Worm (Caenorhabditis elegans) whole organism, L2 larva: ENCODE results near the gene yap-1.

Source experiments
- C34F6.9 ChIP-seq: fragments of 150-350 bp; optimal IDR thresholded peaks from 2 replicates; lab custom pipeline; 2014; ENCODE audit warnings: missing biosample characterization, missing genetic modification characterization
- F13H6.1 ChIP-seq: sonication (generic microtip); optimal IDR thresholded peaks from 2 replicates; lab custom pipeline; 2016; ENCODE audit warnings: missing genetic modification characterization, missing compliant biosample characterization
- R02D3.7 ChIP-seq: fragments of 150-350 bp; optimal IDR thresholded peaks from 2 replicates; lab custom pipeline; 2014; ENCODE audit warnings: missing biosample characterization, missing genetic modification characterization
- ZK546.5 ChIP-seq: sonication (generic microtip); optimal IDR thresholded peaks from 2 replicates; lab custom pipeline; 2017; ENCODE audit warnings: missing biosample characterization, missing genetic modification characterization
- alr-1 ChIP-seq: fragments of 150-350 bp; optimal IDR thresholded peaks from 2 replicates; lab custom pipeline; 2014; ENCODE audit warnings: missing biosample characterization, missing genetic modification characterization
- aly-2 ChIP-seq: fragments of 150-350 bp; optimal IDR thresholded peaks from 2 replicates; lab custom pipeline; 2014; ENCODE audit warnings: missing biosample characterization, missing genetic modification characterization
- ama-1 ChIP-seq: fragments of 150-350 bp; optimal IDR thresholded peaks from 2 replicates; lab custom pipeline; 2018; ENCODE audit warnings: inconsistent platforms
- blmp-1 ChIP-seq: sonication (generic microtip); optimal IDR thresholded peaks from 2 replicates; lab custom pipeline; 2017; ENCODE audit warnings: missing genetic modification characterization, mild to moderate bottlenecking, missing compliant biosample characterization, antibody characterized with exemption, moderate library complexity; ENCODE audit not compliant: insufficient read depth
- ceh-16 ChIP-seq: fragments of 150-350 bp; optimal IDR thresholded peaks from 2 replicates; lab custom pipeline; 2014; ENCODE audit warnings: missing biosample characterization, missing genetic modification characterization
- ceh-82 ChIP-seq: fragments of 150-350 bp; optimal IDR thresholded peaks from 2 replicates; lab custom pipeline; 2014; ENCODE audit warnings: missing biosample characterization, missing genetic modification characterization
- egl-27 ChIP-seq: sonication (generic microtip); optimal IDR thresholded peaks from 3 replicates; lab custom pipeline; 2017; ENCODE audit warnings: missing biosample characterization, missing genetic modification reagents, missing genetic modification characterization
- elt-1 ChIP-seq: fragments of 150-350 bp; optimal IDR thresholded peaks from 2 replicates; lab custom pipeline; 2014; ENCODE audit warnings: missing biosample characterization, missing genetic modification characterization
- elt-3 ChIP-seq: sonication (generic microtip); optimal IDR thresholded peaks from 2 replicates; lab custom pipeline; 2017; ENCODE audit warnings: missing biosample characterization, missing genetic modification characterization
- fos-1 ChIP-seq: fragments of 150-350 bp; optimal IDR thresholded peaks from 2 replicates; lab custom pipeline; 2014; ENCODE audit warnings: missing biosample characterization, missing genetic modification characterization
- gmeb-1 ChIP-seq: fragments of 150-350 bp; optimal IDR thresholded peaks from 2 replicates; lab custom pipeline; 2014; ENCODE audit warnings: missing biosample characterization, missing genetic modification characterization
- lin-11 ChIP-seq: fragments of 150-350 bp; sonication (generic microtip); optimal IDR thresholded peaks from 2 replicates; lab custom pipeline; 2014; ENCODE audit warnings: missing biosample characterization, missing genetic modification characterization, inconsistent platforms, mixed read lengths
- lin-13 ChIP-seq: fragments of 150-350 bp; optimal IDR thresholded peaks from 2 replicates; lab custom pipeline; 2014; ENCODE audit warnings: missing biosample characterization, missing genetic modification reagents, missing genetic modification characterization
- lin-39 ChIP-seq: fragments of 150-350 bp; optimal IDR thresholded peaks from 2 replicates; lab custom pipeline; 2014; ENCODE audit warnings: missing biosample characterization, missing genetic modification reagents, missing genetic modification characterization
- lsy-2 ChIP-seq, 2 experiments: fragments of 150-350 bp in 1 of 2; sonication (generic microtip) in 1 of 2; optimal IDR thresholded peaks; 2 replicates each; lab custom pipeline; 2014 to 2017; ENCODE audit warnings: missing biosample characterization in 2 of 2, missing genetic modification characterization in 2 of 2
- mab-5 ChIP-seq: fragments of 150-350 bp; optimal IDR thresholded peaks from 2 replicates; lab custom pipeline; 2014; ENCODE audit warnings: missing biosample characterization, missing genetic modification characterization
- mbf-1 ChIP-seq: sonication (generic microtip); optimal IDR thresholded peaks from 2 replicates; lab custom pipeline; 2017; ENCODE audit warnings: missing biosample characterization, missing genetic modification characterization
- mdl-1 ChIP-seq, 2 experiments: fragments of 150-350 bp in 1 of 2; sonication (generic microtip) in 1 of 2; optimal IDR thresholded peaks; 2 replicates each; lab custom pipeline; 2017; ENCODE audit warnings: missing biosample characterization in 2 of 2, missing genetic modification characterization in 2 of 2
- nhr-11 ChIP-seq: fragments of 150-350 bp; optimal IDR thresholded peaks from 2 replicates; lab custom pipeline; 2014; ENCODE audit warnings: missing biosample characterization, missing genetic modification characterization
- nhr-12 ChIP-seq: fragments of 150-350 bp; optimal IDR thresholded peaks from 2 replicates; lab custom pipeline; 2014; ENCODE audit warnings: missing biosample characterization, missing genetic modification characterization
- nhr-23 ChIP-seq: fragments of 150-350 bp; optimal IDR thresholded peaks from 2 replicates; lab custom pipeline; 2014; ENCODE audit warnings: missing biosample characterization, missing genetic modification reagents, missing genetic modification characterization
- nhr-237 ChIP-seq: fragments of 150-350 bp; optimal IDR thresholded peaks from 2 replicates; lab custom pipeline; 2014; ENCODE audit warnings: missing biosample characterization, missing genetic modification characterization
- nhr-77 ChIP-seq: fragments of 150-350 bp; optimal IDR thresholded peaks from 2 replicates; lab custom pipeline; 2014; ENCODE audit warnings: missing biosample characterization, missing genetic modification characterization
- sem-4 ChIP-seq: fragments of 150-350 bp; optimal IDR thresholded peaks from 2 replicates; lab custom pipeline; 2014; ENCODE audit warnings: missing biosample characterization, missing genetic modification reagents, missing genetic modification characterization
- sma-3 ChIP-seq: sonication (generic microtip); optimal IDR thresholded peaks from 2 replicates; lab custom pipeline; 2016; ENCODE audit warnings: missing genetic modification reagents, missing genetic modification characterization, missing compliant biosample characterization
- sma-9 ChIP-seq, 2 experiments: fragments of 150-350 bp in 1 of 2; sonication (generic microtip) in 1 of 2; optimal IDR thresholded peaks; 2 replicates each; lab custom pipeline; 2014 to 2016; ENCODE audit warnings: missing genetic modification characterization in 2 of 2, mild to moderate bottlenecking in 1 of 2, missing biosample characterization in 1 of 2, missing compliant biosample characterization in 1 of 2, missing genetic modification reagents in 1 of 2, moderate library complexity in 1 of 2
- unc-39 ChIP-seq: fragments of 150-350 bp; optimal IDR thresholded peaks from 2 replicates; lab custom pipeline; 2014; ENCODE audit warnings: missing biosample characterization, missing genetic modification characterization
- unc-55 ChIP-seq: fragments of 150-350 bp; sonication (generic microtip); optimal IDR thresholded peaks from 3 replicates; lab custom pipeline; 2014; ENCODE audit warnings: missing biosample characterization, missing genetic modification reagents, missing genetic modification characterization
- unc-62 ChIP-seq: fragments of 150-350 bp; optimal IDR thresholded peaks from 2 replicates; lab custom pipeline; 2014; ENCODE audit warnings: missing biosample characterization, missing genetic modification reagents, missing genetic modification characterization
- zag-1 ChIP-seq: fragments of 150-350 bp; optimal IDR thresholded peaks from 2 replicates; lab custom pipeline; 2014; ENCODE audit warnings: missing biosample characterization, missing genetic modification characterization
- ztf-1 ChIP-seq: fragments of 200-800 bp; sonication (Bioruptor generic); conservative IDR thresholded peaks from 2 replicates; pipeline ENCODE4 v1.3.6; 2022; ENCODE audit warnings: missing genetic modification characterization, missing compliant biosample characterization
- ztf-11 ChIP-seq: sonication (generic microtip); optimal IDR thresholded peaks from 2 replicates; lab custom pipeline; 2017; ENCODE audit warnings: missing biosample characterization, missing genetic modification characterization

yap-1 gene

DNA sequence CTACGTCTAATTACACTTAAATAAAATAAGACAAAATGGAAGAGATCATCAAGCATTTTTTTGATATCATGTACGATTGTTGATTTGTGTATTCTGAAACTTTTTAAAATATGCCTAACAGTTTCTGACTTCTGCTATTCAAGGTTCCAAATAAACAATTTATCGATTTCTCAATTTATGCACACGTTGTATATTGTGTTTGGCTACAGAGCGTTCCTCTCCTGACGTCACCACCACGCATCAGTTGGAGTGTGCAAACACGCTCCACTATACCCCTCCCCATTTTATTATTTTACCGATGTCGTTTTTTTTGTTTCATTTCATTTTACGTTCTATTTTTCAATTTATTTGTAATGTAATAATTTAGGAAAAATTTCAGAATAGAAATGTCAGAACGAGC, 3.2 kb downstream of the yap-1 start, which contains the start of gene plpp-1.3 (continued):
- TF ChIP-seq ceh-82 (tag; lab: Kevin White, UChicago) (no peak), R02D3.7 (tag; lab: Kevin White, UChicago) (no peak), mdl-1 (tag; optimal IDR thresholded peaks at IDR 0.05; lab: Kevin White, UChicago) (no peak), nhr-12 (tag; lab: Kevin White, UChicago) (no peak), lin-39 (tag; lab: Kevin White, UChicago) (no peak), ztf-1 (GFP tag; lab: Robert Waterston, UW) (no peak), zag-1 (tag; lab: Kevin White, UChicago) (no peak), ama-1 (lab: Kevin White, UChicago) (no peak)

DNA sequence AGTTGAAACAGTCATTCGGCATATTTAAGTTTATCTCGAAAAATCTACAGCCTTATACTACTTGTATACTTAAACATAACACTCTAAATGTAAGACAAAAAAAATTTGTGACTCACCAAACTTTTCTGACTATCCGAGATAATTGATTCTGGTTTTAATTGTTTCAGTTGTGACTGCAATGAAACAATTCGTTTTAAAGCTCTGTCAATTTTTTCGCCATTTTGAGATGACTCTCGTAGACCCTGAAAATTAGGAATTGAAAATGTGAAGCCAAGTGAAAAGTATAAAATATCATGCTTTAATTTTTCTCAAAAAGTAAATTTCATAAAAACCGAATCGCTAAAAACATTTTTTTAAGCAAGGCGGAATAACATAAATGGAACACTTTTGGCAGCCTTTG, 12.6 kb downstream of the yap-1 start:
- TF ChIP-seq gmeb-1 (tag; lab: Kevin White, UChicago): no peak
- TF ChIP-seq blmp-1: no peak
- no peak for TF ChIP-seq unc-62 (GFP tag; lab: Kevin White, UChicago)
- TF ChIP-seq egl-27 (tag; lab: Kevin White, UChicago): no peak
- no peak for TF ChIP-seq unc-55 (GFP tag; lab: Kevin White, UChicago)
- TF ChIP-seq ztf-1 (GFP tag; lab: Robert Waterston, UW): no peak

DNA sequence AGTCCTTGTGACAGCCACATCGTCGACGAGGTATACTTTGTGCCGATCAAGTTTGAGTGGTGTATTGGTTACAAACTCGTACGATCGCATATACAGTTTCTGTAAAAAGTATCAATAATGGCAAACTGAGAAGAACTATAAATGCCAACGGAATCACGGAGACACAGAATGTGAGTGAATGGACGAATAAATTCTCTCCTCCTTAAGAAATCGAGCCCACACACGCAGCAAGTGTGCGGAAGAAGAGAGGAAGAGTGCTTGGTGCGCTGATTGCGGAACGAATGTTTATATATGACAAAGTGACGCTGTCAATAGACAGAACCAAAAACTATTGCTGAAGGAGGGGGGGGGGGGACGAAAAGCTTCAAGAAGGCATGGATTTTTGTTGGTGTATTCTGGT, 20.0 kb downstream of the yap-1 start, which contains the start of gene rhgf-1:
Gene rhgf-1, minus strand, starts transcription at position 101 of the 400 bp plus-strand sequence.
- TF ChIP-seq F13H6.1 (tag; lab: Kevin White, UChicago) (no peak), unc-39 (no peak), nhr-77 (tag; lab: Kevin White, UChicago) (no peak), sem-4 (no peak), ceh-16 (tag; lab: Kevin White, UChicago) (no peak), elt-3 (tag; lab: Kevin White, UChicago) (no peak), ztf-11 (tag; lab: Kevin White, UChicago) (no peak), lsy-2 (tag; optimal IDR thresholded peaks at IDR 0.05; lab: Kevin White, UChicago) (no peak), unc-55 (GFP tag; lab: Kevin White, UChicago) (no peak), ceh-82 (tag; lab: Kevin White, UChicago) (no peak)

ce11 chrX:10717019-10717418, 25.3 kb downstream of the yap-1 start, which contains the start of gene T01C1.4:
Gene T01C1.4, minus strand, starts transcription at chrX:10717119.
- TF ChIP-seq mbf-1 (no peak), ama-1 (lab: Kevin White, UChicago) (no peak), aly-2 (tag; lab: Kevin White, UChicago) (no peak), ztf-1 (GFP tag; lab: Robert Waterston, UW) (no peak), sma-9 (GFP tag; optimal IDR thresholded peaks at IDR 0.05; lab: Kevin White, UChicago) (peak; percentile 3), sma-9 (tag; optimal IDR thresholded peaks at IDR 0.05; lab: Kevin White, UChicago) (no peak), mab-5 (no peak), F13H6.1 (tag; lab: Kevin White, UChicago) (no peak)

DNA sequence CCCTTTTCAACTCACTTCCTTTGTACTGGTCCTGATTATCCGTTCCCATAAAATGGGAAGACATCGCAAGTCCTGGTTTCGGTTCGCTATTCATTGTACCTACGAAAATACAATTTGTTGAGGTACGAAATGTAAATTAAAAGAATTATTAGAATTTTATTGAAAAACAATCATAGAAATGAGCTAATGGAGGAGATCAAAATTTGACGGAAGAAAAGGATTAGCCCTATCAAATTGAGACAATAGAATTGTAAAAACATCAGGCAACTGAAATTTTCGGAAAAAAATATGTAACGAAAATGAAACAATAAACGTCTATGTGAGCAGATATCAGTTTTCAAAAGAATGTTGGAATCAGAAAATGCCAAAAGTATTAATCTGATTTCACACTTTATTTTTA, 30.2 kb downstream of the yap-1 start, which contains the start of gene mbr-1:
Gene mbr-1, minus strand, starts transcription at position 101 of the 400 bp plus-strand sequence.
- TF ChIP-seq nhr-11 (tag; lab: Kevin White, UChicago): no peak
- no peak for TF ChIP-seq unc-62 (GFP tag; lab: Kevin White, UChicago)
- no peak for TF ChIP-seq nhr-77 (tag; lab: Kevin White, UChicago)
- TF ChIP-seq nhr-237 (tag; lab: Kevin White, UChicago): no peak
- no peak for TF ChIP-seq sem-4
- no peak for TF ChIP-seq ztf-1 (GFP tag; lab: Robert Waterston, UW)
- no peak for TF ChIP-seq ceh-82 (tag; lab: Kevin White, UChicago)
- TF ChIP-seq ZK546.5: no peak
- TF ChIP-seq egl-27 (tag; lab: Kevin White, UChicago): no peak
- TF ChIP-seq sma-3 (GFP tag; lab: Kevin White, UChicago): no peak
- no peak for TF ChIP-seq ama-1 (lab: Kevin White, UChicago)
- TF ChIP-seq sma-9 (GFP tag; optimal IDR thresholded peaks at IDR 0.05; lab: Kevin White, UChicago): no peak
- TF ChIP-seq sma-9 (tag; optimal IDR thresholded peaks at IDR 0.05; lab: Kevin White, UChicago): no peak
- no peak for TF ChIP-seq fos-1 (tag; lab: Kevin White, UChicago)
- no peak for TF ChIP-seq unc-39
- TF ChIP-seq nhr-12 (tag; lab: Kevin White, UChicago): no peak
- no peak for TF ChIP-seq zag-1 (tag; lab: Kevin White, UChicago)

DNA sequence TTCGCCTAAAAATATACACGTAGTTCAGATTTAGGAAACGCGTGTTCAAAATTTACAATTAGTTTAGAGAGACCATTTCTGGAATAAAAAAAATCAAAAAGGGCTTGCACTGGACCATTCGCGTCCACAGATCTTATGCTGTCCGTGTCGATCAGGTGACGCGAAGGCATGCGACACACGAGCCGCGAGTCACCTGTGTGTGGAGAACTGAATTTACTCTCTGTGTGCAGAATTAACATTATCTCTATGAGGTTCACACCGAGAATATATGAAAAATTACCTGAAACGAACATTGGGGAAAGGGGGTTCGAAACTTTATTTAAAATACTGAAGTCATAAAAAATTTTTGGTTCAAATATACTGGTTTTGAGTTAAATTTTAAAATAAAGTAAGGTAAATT, 36.0 kb downstream of the yap-1 start:
- TF ChIP-seq alr-1 (tag; lab: Kevin White, UChicago) (no peak), egl-27 (tag; lab: Kevin White, UChicago) (no peak), sma-3 (GFP tag; lab: Kevin White, UChicago) (no peak), ztf-11 (tag; lab: Kevin White, UChicago) (no peak), lin-39 (tag; lab: Kevin White, UChicago) (no peak), ceh-82 (tag; lab: Kevin White, UChicago) (no peak), zag-1 (tag; lab: Kevin White, UChicago) (no peak), mab-5 (no peak), F13H6.1 (tag; lab: Kevin White, UChicago) (no peak), sma-9 (GFP tag; optimal IDR thresholded peaks at IDR 0.05; lab: Kevin White, UChicago) (no peak), sma-9 (tag; optimal IDR thresholded peaks at IDR 0.05; lab: Kevin White, UChicago) (no peak), nhr-23 (tag; lab: Kevin White, UChicago) (no peak), lin-13 (GFP tag; lab: Kevin White, UChicago) (no peak), nhr-12 (tag; lab: Kevin White, UChicago) (no peak), lin-11 (tag; lab: Kevin White, UChicago) (no peak), gmeb-1 (tag; lab: Kevin White, UChicago) (no peak), elt-1 (no peak), nhr-77 (tag; lab: Kevin White, UChicago) (no peak), unc-55 (GFP tag; lab: Kevin White, UChicago) (no peak), C34F6.9 (tag; lab: Kevin White, UChicago) (no peak)
